Worm (Caenorhabditis elegans) whole organism, L2 larva: ENCODE measurements around the gene egl-2.

Experiments
- R02D3.7 ChIP-seq: fragments of 150-350 bp; optimal IDR thresholded peaks from 2 replicates; lab custom pipeline; 2014; ENCODE audit warnings: missing biosample characterization, missing genetic modification characterization
- Y55F3AM.14 ChIP-seq: fragments of 200-800 bp; sonication (Bioruptor generic); optimal IDR thresholded peaks from 2 replicates; lab custom pipeline; 2018; ENCODE audit warnings: mild to moderate bottlenecking, missing genetic modification characterization, missing compliant biosample characterization
- ZK546.5 ChIP-seq: sonication (generic microtip); optimal IDR thresholded peaks from 2 replicates; lab custom pipeline; 2017; ENCODE audit warnings: missing biosample characterization, missing genetic modification characterization
- ama-1 ChIP-seq: fragments of 150-350 bp; optimal IDR thresholded peaks from 2 replicates; lab custom pipeline; 2018; ENCODE audit warnings: inconsistent platforms
- ceh-82 ChIP-seq: fragments of 150-350 bp; optimal IDR thresholded peaks from 2 replicates; lab custom pipeline; 2014; ENCODE audit warnings: missing biosample characterization, missing genetic modification characterization
- egl-27 ChIP-seq: sonication (generic microtip); optimal IDR thresholded peaks from 3 replicates; lab custom pipeline; 2017; ENCODE audit warnings: missing biosample characterization, missing genetic modification reagents, missing genetic modification characterization
- lin-13 ChIP-seq: fragments of 150-350 bp; optimal IDR thresholded peaks from 2 replicates; lab custom pipeline; 2014; ENCODE audit warnings: missing biosample characterization, missing genetic modification reagents, missing genetic modification characterization
- lin-39 ChIP-seq: fragments of 150-350 bp; optimal IDR thresholded peaks from 2 replicates; lab custom pipeline; 2014; ENCODE audit warnings: missing biosample characterization, missing genetic modification reagents, missing genetic modification characterization
- nhr-77 ChIP-seq: fragments of 150-350 bp; optimal IDR thresholded peaks from 2 replicates; lab custom pipeline; 2014; ENCODE audit warnings: missing biosample characterization, missing genetic modification characterization
- skn-1 ChIP-seq: sonication (generic microtip); optimal IDR thresholded peaks from 2 replicates; lab custom pipeline; 2017; ENCODE audit warnings: missing biosample characterization, missing genetic modification characterization
- snpc-4 ChIP-seq: fragments of 150-350 bp; optimal IDR thresholded peaks from 2 replicates; lab custom pipeline; 2014; ENCODE audit warnings: missing biosample characterization, missing genetic modification characterization
- ztf-4 ChIP-seq: fragments of 150-350 bp; optimal IDR thresholded peaks from 2 replicates; lab custom pipeline; 2014; ENCODE audit warnings: missing biosample characterization, missing genetic modification characterization

ce11 chrV:1326067-1326466, 26.9 kb upstream of the egl-2 start:
- TF ChIP-seq egl-27 (tag; lab: Kevin White, UChicago) (no peak), ceh-82 (no peak), ztf-4 (tag; lab: Kevin White, UChicago) (no peak), Y55F3AM.14 (GFP tag; lab: Kevin White, UChicago) (no peak), snpc-4 (tag; lab: Kevin White, UChicago) (no peak), R02D3.7 (tag; lab: Kevin White, UChicago) (no peak), lin-39 (tag; lab: Kevin White, UChicago) (no peak), ZK546.5 (tag; lab: Kevin White, UChicago) (no peak), lin-13 (no peak), skn-1 (tag; lab: Kevin White, UChicago) (no peak), nhr-77 (no peak), ama-1 (lab: Kevin White, UChicago) (no peak)
